Fruit fly (Drosophila melanogaster) S2 (cell line): ENCODE data around the gene Rab9Db.

Experiments
- CG8478 ChIP-seq: fragments of >200 bp; optimal IDR thresholded peaks from 2 replicates; lab custom pipeline; 2018
- CTCF ChIP-seq, 2 experiments: fragments of >200 bp; optimal IDR thresholded peaks; 2 replicates each; lab custom pipeline; 2018

DNA sequence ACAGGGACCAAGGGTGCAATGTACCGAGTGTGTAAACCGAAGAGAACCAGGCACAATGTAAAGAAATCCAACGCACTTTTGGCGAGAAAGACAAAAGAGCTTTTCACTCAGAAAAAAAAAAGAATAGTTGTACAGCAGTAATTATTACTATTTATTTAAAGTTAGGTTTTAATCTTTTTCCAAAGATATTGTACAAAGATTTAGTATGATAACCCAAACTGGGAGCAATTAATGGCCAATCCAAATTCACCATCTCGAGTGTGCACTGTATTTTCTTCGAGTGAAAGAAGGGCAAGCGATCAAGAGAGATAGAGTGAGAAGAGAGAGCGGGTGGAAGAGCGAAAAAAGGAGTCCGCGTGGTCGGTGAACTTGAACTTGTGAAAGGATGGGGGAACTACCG is 38.6 kb downstream of the Rab9Db start:
- TF ChIP-seq CG8478 (lab: Kevin White, UChicago): no peak
- no peak for TF ChIP-seq CTCF (optimal IDR thresholded peaks at IDR 0.05; lab: Kevin White, UChicago)
